Fruit fly (Drosophila melanogaster): ENCODE measurements around the gene Graf.

Gene Graf

DNA sequence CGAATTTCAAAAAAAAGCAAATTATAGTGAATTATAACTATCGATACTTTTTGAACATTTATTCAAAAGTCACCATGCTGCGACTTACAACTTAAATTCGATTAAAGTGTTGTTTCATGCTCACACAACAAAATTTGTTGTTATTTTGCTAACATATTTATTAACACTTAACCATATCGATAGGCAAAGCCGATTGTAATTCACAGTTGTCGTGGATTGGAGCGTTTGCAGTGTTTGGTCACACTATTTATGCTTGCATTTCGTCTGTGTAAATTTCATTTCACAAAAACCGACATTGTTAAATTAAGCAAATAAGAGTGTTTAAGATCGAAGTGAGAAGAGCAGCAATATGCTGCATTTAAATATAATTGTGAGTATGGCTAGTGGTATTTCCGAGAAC is 48.1 kb downstream of the Graf start, which contains the start of gene HUWE1 (continued):
- TF ChIP-seq ara (GFP tag; IDR thresholded peaks at IDR 0.05) (no peak), CG3407 (GFP tag; optimal IDR thresholded peaks at IDR 0.05) (no peak), gt (GFP tag; IDR thresholded peaks at IDR 0.05) (no peak), Sin3A (optimal IDR thresholded peaks at IDR 0.05) (no peak), toy (GFP tag; IDR thresholded peaks at IDR 0.05) (no peak), gcm (GFP tag; optimal IDR thresholded peaks at IDR 0.05) (no peak), CG7839 (tag; optimal IDR thresholded peaks at IDR 0.05) (no peak), org-1 (GFP tag; optimal IDR thresholded peaks at IDR 0.05) (no peak), Nf-YB (GFP tag; optimal IDR thresholded peaks at IDR 0.05) (no peak), CG17912 (GFP tag; optimal IDR thresholded peaks at IDR 0.05) (peak; percentile 17), aop (GFP tag; IDR thresholded peaks at IDR 0.05) (no peak), CG7928 (GFP tag; optimal IDR thresholded peaks at IDR 0.05) (no peak), CG13624 (GFP tag; optimal IDR thresholded peaks at IDR 0.05) (peak; percentile 40), slou (GFP tag; optimal IDR thresholded peaks at IDR 0.05) (no peak), chif (GFP tag; optimal IDR thresholded peaks at IDR 0.05) (no peak), CG12299 (tag; optimal IDR thresholded peaks at IDR 0.05) (peak; percentile 32), stwl (tag; optimal IDR thresholded peaks at IDR 0.05) (peak; percentile 87), E2f1 (GFP tag; IDR thresholded peaks at IDR 0.05) (no peak), CG10543 (GFP tag; optimal IDR thresholded peaks at IDR 0.05) (no peak), CG2875 (GFP tag; optimal IDR thresholded peaks at IDR 0.05) (no peak), Taf1 (GFP tag; IDR thresholded peaks at IDR 0.05) (no peak), lilli (GFP tag; optimal IDR thresholded peaks at IDR 0.05) (peak; percentile 47), CG18599 (GFP tag; optimal IDR thresholded peaks at IDR 0.05) (no peak), nerfin-1 (tag; optimal IDR thresholded peaks at IDR 0.05) (peak; percentile 1), Dip2 (GFP tag; IDR thresholded peaks at IDR 0.05) (no peak), Kr (GFP tag; optimal IDR thresholded peaks at IDR 0.05) (no peak), amos (GFP tag; IDR thresholded peaks at IDR 0.05; ENCODE audit: partially characterized antibody) (peak; percentile 84), CG18262 (tag; optimal IDR thresholded peaks at IDR 0.05) (no peak), CG4820 (GFP tag; optimal IDR thresholded peaks at IDR 0.05) (no peak), vfl (GFP tag; optimal IDR thresholded peaks at IDR 0.05) (no peak), dysf (GFP tag; IDR thresholded peaks at IDR 0.05) (no peak; the same call in 2 of the 3 replicates), CG1602 (GFP tag; optimal IDR thresholded peaks at IDR 0.05) (no peak), CG14014 (GFP tag; IDR thresholded peaks at IDR 0.05) (no peak), vnd (GFP tag; IDR thresholded peaks at IDR 0.05; ENCODE audit: partially characterized antibody) (peak; percentile 67), CG18619 (GFP tag; optimal IDR thresholded peaks at IDR 0.05) (no peak), dimm (GFP tag; IDR thresholded peaks at IDR 0.05) (no peak), BEAF-32 (GFP tag; optimal IDR thresholded peaks at IDR 0.05) (peak; percentile 90), Aef1 (GFP tag; IDR thresholded peaks at IDR 0.05) (peak; percentile 57), tx (GFP tag; optimal IDR thresholded peaks at IDR 0.05) (no peak), CG14710 (tag; optimal IDR thresholded peaks at IDR 0.05) (peak; percentile 93), Usf (GFP tag; optimal IDR thresholded peaks at IDR 0.05) (no peak), CG30020 (tag; optimal IDR thresholded peaks at IDR 0.05) (peak; percentile 54), CG42726 (GFP tag; IDR thresholded peaks at IDR 0.05; ENCODE audit: partially characterized antibody) (peak; percentile 22; the same call in 1 of the 2 replicates), Jarid2 (GFP tag; optimal IDR thresholded peaks at IDR 0.05) (no peak), ci (GFP tag; IDR thresholded peaks at IDR 0.05) (no peak), CG3065 (GFP tag; optimal IDR thresholded peaks at IDR 0.05) (no peak), CG17612 (GFP tag; IDR thresholded peaks at IDR 0.05) (no peak), bsh (GFP tag; optimal IDR thresholded peaks at IDR 0.05) (no peak), Sox102F (GFP tag; optimal IDR thresholded peaks at IDR 0.05) (no peak), CG32772 (GFP tag; IDR thresholded peaks at IDR 0.05) (no peak), CG34376 (GFP tag; optimal IDR thresholded peaks at IDR 0.05) (no peak), en (GFP tag; optimal IDR thresholded peaks at IDR 0.05) (no peak)
